Worm (Caenorhabditis elegans) whole organism, young adult: Measurements from ENCODE around the gene spp-12.

Experiments used
- B0261.1 ChIP-seq: sonication (generic microtip); optimal IDR thresholded peaks from 2 replicates; lab custom pipeline; 2016; ENCODE audit warnings: mild to moderate bottlenecking, missing genetic modification characterization, moderate library complexity, missing compliant biosample characterization
- B0336.3 ChIP-seq: fragments of 200-800 bp; sonication (Bioruptor generic); IDR thresholded peaks from 2 replicates; pipeline ENCODE4 v1.3.6; 2022; ENCODE audit warnings: missing genetic modification characterization, missing compliant biosample characterization
- C17E4.6 ChIP-seq: fragments of 200-800 bp; sonication (Bioruptor generic); IDR thresholded peaks from 2 replicates; pipeline ENCODE4 v1.3.6; 2022; ENCODE audit warnings: missing genetic modification reagents, missing genetic modification characterization, missing compliant biosample characterization
- F10E7.11 ChIP-seq: sonication (generic microtip); optimal IDR thresholded peaks from 2 replicates; lab custom pipeline; 2017; ENCODE audit warnings: mild to moderate bottlenecking, missing genetic modification characterization, moderate library complexity, missing compliant biosample characterization
- K11D2.4 ChIP-seq: fragments of 200-800 bp; sonication (Bioruptor generic); IDR thresholded peaks from 2 replicates; pipeline ENCODE4 v1.3.6; 2022; ENCODE audit warnings: missing genetic modification reagents, missing genetic modification characterization, missing compliant biosample characterization
- T07F8.4 ChIP-seq: sonication (generic microtip); optimal IDR thresholded peaks from 2 replicates; lab custom pipeline; 2016; ENCODE audit warnings: mild to moderate bottlenecking, missing genetic modification characterization, moderate library complexity, missing compliant biosample characterization
- Y56A3A.18 ChIP-seq: fragments of 200-800 bp; sonication (Bioruptor generic); IDR thresholded peaks from 2 replicates; pipeline ENCODE4 v1.3.6; 2022; ENCODE audit warnings: missing genetic modification reagents, missing genetic modification characterization, missing compliant biosample characterization
- Y79H2A.3 ChIP-seq: fragments of 200-800 bp; sonication (Bioruptor generic); conservative IDR thresholded peaks from 2 replicates; pipeline ENCODE4 v1.3.6; 2022; ENCODE audit warnings: missing genetic modification reagents, missing genetic modification characterization, missing compliant biosample characterization
- Y95B8A.8 ChIP-seq: fragments of 200-800 bp; sonication (Bioruptor generic); IDR thresholded peaks from 2 replicates; pipeline ENCODE4 v1.3.6; 2022; ENCODE audit warnings: missing genetic modification reagents, missing genetic modification characterization, missing compliant biosample characterization
- ZK185.1 ChIP-seq: sonication (generic microtip); optimal IDR thresholded peaks from 2 replicates; lab custom pipeline; 2016; ENCODE audit warnings: mild to moderate bottlenecking, missing genetic modification characterization, missing compliant biosample characterization; ENCODE audit not compliant: poor library complexity, severe bottlenecking
- ama-1 ChIP-seq, 3 experiments: fragments of 150-350 bp in 1 of 3; sonication (generic microtip) in 2 of 3; optimal IDR thresholded peaks; 2 replicates each; lab custom pipeline; 2014 to 2018; ENCODE audit warnings: missing biosample characterization in 2 of 3, missing genetic modification characterization in 2 of 3, missing genetic modification reagents in 2 of 3
- aptf-2 ChIP-seq: fragments of 200-800 bp; sonication (Bioruptor generic); conservative IDR thresholded peaks from 2 replicates; pipeline ENCODE4 v1.3.6; 2022; ENCODE audit warnings: missing genetic modification reagents, missing genetic modification characterization, missing compliant biosample characterization
- aptf-3 ChIP-seq: fragments of 200-800 bp; sonication (Bioruptor generic); IDR thresholded peaks from 2 replicates; pipeline ENCODE4 v1.3.6; 2022; ENCODE audit warnings: missing genetic modification characterization, missing compliant biosample characterization
- atf-7 ChIP-seq: sonication (generic microtip); optimal IDR thresholded peaks from 2 replicates; lab custom pipeline; 2017; ENCODE audit warnings: mild to moderate bottlenecking, missing genetic modification characterization, missing compliant biosample characterization
- athp-1 ChIP-seq: sonication (generic microtip); optimal IDR thresholded peaks from 2 replicates; lab custom pipeline; 2017; ENCODE audit warnings: mild to moderate bottlenecking, missing genetic modification characterization, missing compliant biosample characterization
- bed-1 ChIP-seq: fragments of 200-800 bp; sonication (Bioruptor generic); IDR thresholded peaks from 2 replicates; pipeline ENCODE4 v1.3.6; 2022; ENCODE audit warnings: missing genetic modification reagents, missing genetic modification characterization, missing compliant biosample characterization
- ceh-100 ChIP-seq: fragments of 200-800 bp; sonication (Bioruptor generic); IDR thresholded peaks from 2 replicates; pipeline ENCODE4 v1.3.6; 2022; ENCODE audit warnings: missing genetic modification reagents, missing genetic modification characterization, missing compliant biosample characterization
- chd-7 ChIP-seq: sonication (generic microtip); optimal IDR thresholded peaks from 2 replicates; lab custom pipeline; 2016; ENCODE audit warnings: mild to moderate bottlenecking, missing genetic modification characterization, moderate library complexity, missing compliant biosample characterization
- die-1 ChIP-seq: sonication (generic microtip); optimal IDR thresholded peaks from 2 replicates; lab custom pipeline; 2016; ENCODE audit warnings: missing genotype, mild to moderate bottlenecking, missing genetic modification characterization, missing compliant biosample characterization
- dox-1 ChIP-seq: fragments of 200-800 bp; sonication (Bioruptor generic); IDR thresholded peaks from 2 replicates; pipeline ENCODE4 v1.3.6; 2022; ENCODE audit warnings: missing genetic modification reagents, missing genetic modification characterization, missing compliant biosample characterization
- dpl-1 ChIP-seq: fragments of 150-350 bp; optimal IDR thresholded peaks from 2 replicates; lab custom pipeline; 2014; ENCODE audit warnings: missing biosample characterization, missing genetic modification reagents, missing genetic modification characterization
- egl-18 ChIP-seq: fragments of 200-800 bp; sonication (Bioruptor generic); IDR thresholded peaks from 2 replicates; pipeline ENCODE4 v1.3.6; 2022; ENCODE audit warnings: missing genetic modification reagents, missing genetic modification characterization, missing compliant biosample characterization
- hlh-12 ChIP-seq: sonication (generic microtip); optimal IDR thresholded peaks from 2 replicates; lab custom pipeline; 2016; ENCODE audit warnings: missing genetic modification characterization, missing compliant biosample characterization
- hlh-26 ChIP-seq: fragments of 200-800 bp; sonication (Bioruptor generic); conservative IDR thresholded peaks from 2 replicates; pipeline ENCODE4 v1.3.6; 2022; ENCODE audit warnings: missing genetic modification reagents, missing genetic modification characterization, missing compliant biosample characterization
- lag-1 ChIP-seq: fragments of 200-800 bp; sonication (Bioruptor generic); IDR thresholded peaks from 2 replicates; pipeline ENCODE4 v1.3.6; 2022; ENCODE audit warnings: missing genetic modification reagents, missing genetic modification characterization, missing compliant biosample characterization
- lin-26 ChIP-seq: fragments of 200-800 bp; sonication (Bioruptor generic); IDR thresholded peaks from 2 replicates; pipeline ENCODE4 v1.3.6; 2022; ENCODE audit warnings: missing genetic modification reagents, missing genetic modification characterization, missing compliant biosample characterization
- lin-35 ChIP-seq, 3 experiments: fragments of 150-350 bp in 2 of 3; sonication (generic microtip) in 1 of 3; optimal IDR thresholded peaks; 2 replicates each; lab custom pipeline; 2014 to 2018; ENCODE audit warnings: missing biosample characterization in 3 of 3, missing genetic modification characterization in 3 of 3, missing genetic modification reagents in 3 of 3
- lin-40 ChIP-seq: sonication (generic microtip); optimal IDR thresholded peaks from 2 replicates; lab custom pipeline; 2016; ENCODE audit warnings: missing genetic modification characterization, mild to moderate bottlenecking, missing compliant biosample characterization, missing genotype, missing genetic modification reagents
- madf-3 ChIP-seq: fragments of 200-800 bp; sonication (Bioruptor generic); IDR thresholded peaks from 2 replicates; pipeline ENCODE4 v1.3.6; 2022; ENCODE audit warnings: missing genetic modification reagents, missing genetic modification characterization, missing compliant biosample characterization
- madf-6 ChIP-seq: fragments of 200-800 bp; sonication (Bioruptor generic); IDR thresholded peaks from 2 replicates; pipeline ENCODE4 v1.3.6; 2022; ENCODE audit warnings: missing genetic modification reagents, missing genetic modification characterization, missing compliant biosample characterization
- madf-8 ChIP-seq: fragments of 200-800 bp; sonication (Bioruptor generic); conservative IDR thresholded peaks from 2 replicates; pipeline ENCODE4 v1.3.6; 2022; ENCODE audit warnings: missing genetic modification reagents, missing genetic modification characterization, missing compliant biosample characterization
- mxl-1 ChIP-seq: sonication (generic microtip); optimal IDR thresholded peaks from 2 replicates; lab custom pipeline; 2016; ENCODE audit warnings: missing genetic modification characterization, missing compliant biosample characterization
- nfyb-1 ChIP-seq: fragments of 200-800 bp; sonication (Bioruptor generic); IDR thresholded peaks from 2 replicates; pipeline ENCODE4 v1.3.6; 2022; ENCODE audit warnings: missing genetic modification reagents, missing genetic modification characterization, missing compliant biosample characterization
- nhr-179 ChIP-seq: sonication (generic microtip); optimal IDR thresholded peaks from 2 replicates; lab custom pipeline; 2016; ENCODE audit warnings: mild to moderate bottlenecking, missing genetic modification characterization, missing compliant biosample characterization
- nhr-80 ChIP-seq: sonication (generic microtip); optimal IDR thresholded peaks from 2 replicates; lab custom pipeline; 2016; ENCODE audit warnings: missing genetic modification characterization, missing compliant biosample characterization
- pbrm-1 ChIP-seq: fragments of 200-800 bp; sonication (Bioruptor generic); IDR thresholded peaks from 2 replicates; pipeline ENCODE4 v1.3.6; 2022; ENCODE audit warnings: missing genetic modification reagents, missing genetic modification characterization, missing compliant biosample characterization
- rcor-1 ChIP-seq: fragments of 200-800 bp; sonication (Bioruptor generic); IDR thresholded peaks from 2 replicates; pipeline ENCODE4 v1.3.6; 2022; ENCODE audit warnings: missing genetic modification reagents, missing genetic modification characterization, missing compliant biosample characterization
- rpc-1 ChIP-seq, 2 experiments: fragments of 150-350 bp in 1 of 2; sonication (generic microtip) in 1 of 2; optimal IDR thresholded peaks; 2 replicates each; lab custom pipeline; 2014 to 2018; ENCODE audit warnings: missing biosample characterization in 1 of 2, missing genetic modification characterization in 1 of 2, missing genetic modification reagents in 1 of 2, missing genotype in 1 of 2
- snpc-1.1 ChIP-seq: sonication (generic microtip); optimal IDR thresholded peaks from 2 replicates; lab custom pipeline; 2017; ENCODE audit warnings: missing genetic modification characterization, mild to moderate bottlenecking, missing compliant biosample characterization, antibody characterized with exemption, moderate library complexity, missing genotype, missing genetic modification reagents; ENCODE audit not compliant: insufficient read depth
- tbx-9 ChIP-seq: sonication (generic microtip); optimal IDR thresholded peaks from 2 replicates; lab custom pipeline; 2016; ENCODE audit warnings: borderline replicate concordance, missing genetic modification characterization, inconsistent platforms, missing compliant biosample characterization
- tlf-1 ChIP-seq: fragments of 200-800 bp; sonication (Bioruptor generic); optimal IDR thresholded peaks from 2 replicates; lab custom pipeline; 2018; ENCODE audit warnings: mild to moderate bottlenecking, missing genetic modification characterization, missing compliant biosample characterization
- zfh-2 ChIP-seq: fragments of 200-800 bp; sonication (Bioruptor generic); conservative IDR thresholded peaks from 2 replicates; pipeline ENCODE4 v1.3.6; 2022; ENCODE audit warnings: missing genetic modification reagents, missing genetic modification characterization, missing compliant biosample characterization
- ztf-22 ChIP-seq: fragments of 200-800 bp; sonication (Bioruptor generic); optimal IDR thresholded peaks from 2 replicates; lab custom pipeline; 2018; ENCODE audit warnings: mild to moderate bottlenecking, missing genetic modification characterization, moderate library complexity, missing compliant biosample characterization
- ztf-28 ChIP-seq: fragments of 200-800 bp; sonication (Bioruptor generic); IDR thresholded peaks from 2 replicates; pipeline ENCODE4 v1.3.6; 2022; ENCODE audit warnings: missing genetic modification reagents, missing genetic modification characterization, missing compliant biosample characterization
- ztf-3 ChIP-seq: fragments of 200-800 bp; sonication (Bioruptor generic); optimal IDR thresholded peaks from 2 replicates; lab custom pipeline; 2018; ENCODE audit warnings: mild to moderate bottlenecking, missing genetic modification characterization, missing compliant biosample characterization
- ztf-6 ChIP-seq: fragments of 200-800 bp; sonication (Bioruptor generic); IDR thresholded peaks from 2 replicates; pipeline ENCODE4 v1.3.6; 2022; ENCODE audit warnings: missing genetic modification reagents, missing genetic modification characterization, missing compliant biosample characterization

Gene spp-12

DNA sequence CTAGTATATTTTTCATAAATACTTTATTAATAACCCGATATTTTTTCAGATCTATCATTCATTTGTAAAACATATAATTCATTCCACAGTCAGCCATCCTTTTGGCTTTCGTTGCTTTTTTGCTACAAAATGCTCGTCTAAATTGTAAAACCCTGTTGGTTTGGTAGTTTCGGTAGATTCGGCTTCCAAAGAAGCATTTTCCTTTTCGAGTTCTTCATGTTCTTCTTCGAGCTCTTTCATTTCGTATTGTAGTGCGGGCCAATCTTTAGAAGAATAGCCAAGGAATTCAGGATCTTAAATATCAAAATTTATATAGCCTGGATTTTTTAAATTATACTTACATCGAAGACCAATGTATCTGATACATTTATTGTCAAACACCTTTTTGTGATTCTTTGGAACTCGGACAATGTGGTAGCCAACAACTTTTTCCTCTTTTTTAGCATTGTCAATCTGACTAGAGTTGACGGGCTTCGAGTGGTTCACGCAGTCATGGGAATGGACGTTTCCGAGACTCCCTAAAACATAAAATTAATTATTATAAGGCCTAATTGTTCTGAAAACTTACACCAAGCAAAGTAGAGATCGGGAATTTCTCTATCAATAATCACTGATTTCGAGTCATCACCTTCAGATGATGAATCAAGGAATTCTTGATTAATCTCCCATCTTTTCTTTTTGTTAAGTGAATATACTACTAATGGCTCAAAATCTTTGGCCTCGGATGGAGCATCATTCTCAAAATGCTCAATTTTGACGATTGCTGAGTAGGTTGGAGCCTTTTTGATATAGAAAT, 18.7 kb downstream of the spp-12 start:
- TF ChIP-seq rpc-1 (optimal IDR thresholded peaks at IDR 0.05; lab: Kevin White, UChicago) (no peak), rpc-1 (tag; optimal IDR thresholded peaks at IDR 0.05; lab: Kevin White, UChicago) (no peak), rcor-1 (GFP tag; lab: Robert Waterston, UW) (no peak), ztf-6 (GFP tag; lab: Robert Waterston, UW) (no peak), snpc-1.1 (tag; lab: Kevin White, UChicago) (no peak), nhr-179 (tag; lab: Kevin White, UChicago) (no peak), ztf-22 (no peak), lin-35 (GFP tag; optimal IDR thresholded peaks at IDR 0.05; lab: Kevin White, UChicago) (peak in 1 of 3 experiments; percentile 39), dpl-1 (GFP tag; lab: Kevin White, UChicago) (no peak), C17E4.6 (GFP tag; lab: Robert Waterston, UW) (no peak), ztf-3 (GFP tag; lab: Kevin White, UChicago) (peak; percentile 41), lin-26 (no peak), ztf-28 (GFP tag; lab: Robert Waterston, UW) (peak; percentile 33; the same call in 1 of the 2 replicates), hlh-26 (GFP tag; lab: Robert Waterston, UW) (no peak), madf-3 (GFP tag; lab: Robert Waterston, UW) (0 out of 2 replicates have a peak, but pooled peaks have one; percentile 27), tbx-9 (no peak), die-1 (tag; lab: Kevin White, UChicago) (no peak), egl-18 (GFP tag; lab: Robert Waterston, UW) (no peak), tlf-1 (GFP tag; lab: Kevin White, UChicago) (no peak), zfh-2 (GFP tag; lab: Robert Waterston, UW) (no peak), nhr-80 (tag; lab: Kevin White, UChicago) (no peak), ceh-100 (GFP tag; lab: Robert Waterston, UW) (no peak), B0261.1 (tag; lab: Kevin White, UChicago) (no peak), madf-8 (GFP tag; lab: Robert Waterston, UW) (no peak), T07F8.4 (tag; lab: Kevin White, UChicago) (no peak), B0336.3 (GFP tag; lab: Robert Waterston, UW) (peak; percentile 15), ZK185.1 (no peak), nfyb-1 (GFP tag; lab: Robert Waterston, UW) (peak; percentile 64), pbrm-1 (no peak; the same call in 1 of the 2 replicates), bed-1 (GFP tag; lab: Robert Waterston, UW) (no peak), chd-7 (tag; lab: Kevin White, UChicago) (peak; percentile 38), hlh-12 (tag; lab: Kevin White, UChicago) (no peak), athp-1 (tag; lab: Kevin White, UChicago) (peak; percentile 1), Y79H2A.3 (GFP tag; lab: Robert Waterston, UW) (peak; percentile 6; the same call in 1 of the 2 replicates), ama-1 (optimal IDR thresholded peaks at IDR 0.05; lab: Kevin White, UChicago) (peak; percentile 53), ama-1 (GFP tag; optimal IDR thresholded peaks at IDR 0.05; lab: Kevin White, UChicago) (no peak), Y56A3A.18 (GFP tag; lab: Robert Waterston, UW) (peak; percentile 7; the same call in 1 of the 2 replicates), madf-6 (GFP tag; lab: Robert Waterston, UW) (no peak), lag-1 (no peak), aptf-3 (GFP tag; lab: Robert Waterston, UW) (no peak), F10E7.11 (tag; lab: Kevin White, UChicago) (no peak), dox-1 (GFP tag; lab: Robert Waterston, UW) (peak; percentile 57), K11D2.4 (GFP tag; lab: Robert Waterston, UW) (peak; percentile 45), aptf-2 (GFP tag; lab: Robert Waterston, UW) (0 out of 2 replicates have a peak, but pooled peaks have one; percentile 5), mxl-1 (tag; lab: Kevin White, UChicago) (no peak), atf-7 (tag; lab: Kevin White, UChicago) (no peak), lin-40 (tag; lab: Kevin White, UChicago) (no peak), Y95B8A.8 (GFP tag; lab: Robert Waterston, UW) (peak; percentile 71; the same call in 1 of the 2 replicates)
